Fruit fly (Drosophila melanogaster) whole organism, embryonic: ENCODE data around the gene TbCMF46.

Source experiments
- Atf6 ChIP-seq: fragments of 200-800 bp; sonication (Bioruptor generic); IDR thresholded peaks from 2 replicates; pipeline ENCODE4 v1.3.6; 2022; ENCODE audit warnings: missing biosample characterization, missing genetic modification characterization
- BEAF-32 ChIP-seq: fragments of 200-800 bp; sonication (Bioruptor generic); optimal IDR thresholded peaks from 3 replicates; lab custom pipeline; 2017; ENCODE audit warnings: missing biosample characterization, missing genetic modification characterization, mild to moderate bottlenecking, moderate library complexity, missing genetic modification reagents
- CG12155 ChIP-seq: fragments of 200-800 bp; sonication (Bioruptor generic); optimal IDR thresholded peaks from 3 replicates; lab custom pipeline; 2016; ENCODE audit warnings: missing biosample characterization, missing genetic modification characterization
- CG14860 ChIP-seq: fragments of 200-800 bp; sonication (Bioruptor generic); IDR thresholded peaks from 3 replicates; pipeline ENCODE4 v1.3.6; 2022; ENCODE audit warnings: missing biosample characterization, missing genetic modification characterization; ENCODE audit not compliant: partially characterized antibody
- CG15269 ChIP-seq: fragments of 200-800 bp; sonication (Bioruptor generic); optimal IDR thresholded peaks from 2 replicates; lab custom pipeline; 2018; ENCODE audit warnings: missing biosample characterization, mild to moderate bottlenecking, missing genetic modification characterization, moderate library complexity
- CG15514 ChIP-seq: fragments of 200-800 bp; sonication (Bioruptor generic); optimal IDR thresholded peaks from 3 replicates; lab custom pipeline; 2017; ENCODE audit warnings: missing biosample characterization, missing genetic modification characterization, mild to moderate bottlenecking, moderate library complexity, missing genetic modification reagents
- CG15601 ChIP-seq: fragments of 200-800 bp; sonication (Bioruptor generic); optimal IDR thresholded peaks from 3 replicates; lab custom pipeline; 2019; ENCODE audit warnings: missing biosample characterization, mild to moderate bottlenecking, missing genetic modification characterization, moderate library complexity
- CG16779 ChIP-seq: fragments of 200-800 bp; sonication (Bioruptor generic); IDR thresholded peaks from 2 replicates; pipeline ENCODE4 v1.3.6; 2022; ENCODE audit warnings: missing biosample characterization, missing genetic modification characterization
- CG1792 ChIP-seq: fragments of 200-800 bp; sonication (Bioruptor generic); optimal IDR thresholded peaks from 2 replicates; lab custom pipeline; 2016; ENCODE audit warnings: missing biosample characterization, missing genetic modification characterization
- CG18764 ChIP-seq: fragments of 200-800 bp; sonication (Bioruptor generic); optimal IDR thresholded peaks from 3 replicates; lab custom pipeline; 2016; ENCODE audit warnings: missing biosample characterization, missing genetic modification characterization
- CG2116 ChIP-seq: fragments of 200-800 bp; sonication (Bioruptor generic); optimal IDR thresholded peaks from 3 replicates; lab custom pipeline; 2018; ENCODE audit warnings: missing biosample characterization, mild to moderate bottlenecking, missing genetic modification characterization
- CG30020 ChIP-seq: fragments of 200-800 bp; optimal IDR thresholded peaks from 2 replicates; lab custom pipeline; 2019; ENCODE audit warnings: missing biosample characterization, mild to moderate bottlenecking, missing genetic modification characterization, moderate library complexity
- CG31224 ChIP-seq: fragments of 200-800 bp; sonication (Bioruptor generic); IDR thresholded peaks from 2 replicates; pipeline ENCODE4 v1.3.6; 2022; ENCODE audit warnings: missing biosample characterization, missing genetic modification characterization
- CG32532 ChIP-seq: fragments of 200-800 bp; sonication (Bioruptor generic); IDR thresholded peaks from 2 replicates; pipeline ENCODE4 v1.3.6; 2022; ENCODE audit warnings: missing biosample characterization, missing genetic modification characterization
- CG34224 ChIP-seq: fragments of 200-800 bp; sonication (Bioruptor generic); IDR thresholded peaks from 3 replicates; pipeline ENCODE4 v1.3.6; 2022; ENCODE audit warnings: missing biosample characterization, missing genetic modification characterization; ENCODE audit not compliant: partially characterized antibody
- CG3995 ChIP-seq: fragments of 200-800 bp; sonication (Bioruptor generic); optimal IDR thresholded peaks from 3 replicates; lab custom pipeline; 2016; ENCODE audit warnings: missing biosample characterization, missing genetic modification characterization
- CG4360 ChIP-seq: fragments of 200-800 bp; sonication (Bioruptor generic); IDR thresholded peaks from 2 replicates; pipeline ENCODE4 v1.3.6; 2022; ENCODE audit warnings: missing biosample characterization, missing genetic modification characterization
- CG7357 ChIP-seq: fragments of 200-800 bp; sonication (Bioruptor generic); IDR thresholded peaks from 3 replicates; pipeline ENCODE4 v1.3.6; 2022; ENCODE audit warnings: missing biosample characterization, missing genetic modification characterization
- CG7556 ChIP-seq: fragments of 200-800 bp; sonication (Bioruptor generic); optimal IDR thresholded peaks from 2 replicates; lab custom pipeline; 2017; ENCODE audit warnings: missing biosample characterization, mild to moderate bottlenecking, missing genetic modification characterization
- CG7963 ChIP-seq: fragments of 200-800 bp; sonication (Bioruptor generic); IDR thresholded peaks from 3 replicates; pipeline ENCODE4 v1.3.6; 2022; ENCODE audit warnings: missing biosample characterization, missing genetic modification characterization; ENCODE audit not compliant: partially characterized antibody
- CG8944 ChIP-seq: fragments of 200-800 bp; sonication (Bioruptor generic); optimal IDR thresholded peaks from 3 replicates; lab custom pipeline; 2016; ENCODE audit warnings: missing biosample characterization, missing genetic modification characterization
- CG9817 ChIP-seq: fragments of 200-800 bp; sonication (Bioruptor generic); optimal IDR thresholded peaks from 2 replicates; lab custom pipeline; 2018; ENCODE audit warnings: missing biosample characterization, mild to moderate bottlenecking, missing genetic modification characterization, moderate library complexity
- Dll ChIP-seq: fragments of 200-800 bp; sonication (Bioruptor generic); IDR thresholded peaks from 4 replicates; pipeline ENCODE4 v1.3.6; 2022; ENCODE audit warnings: missing biosample characterization, missing genetic modification characterization; ENCODE audit not compliant: partially characterized antibody
- Doc2 ChIP-seq: fragments of 200-800 bp; sonication (Bioruptor generic); IDR thresholded peaks from 2 replicates; pipeline ENCODE4 v1.3.6; 2022; ENCODE audit warnings: missing biosample characterization, missing genetic modification characterization
- Dp ChIP-seq: fragments of 200-800 bp; sonication (Bioruptor generic); optimal IDR thresholded peaks from 2 replicates; lab custom pipeline; 2018; ENCODE audit warnings: missing biosample characterization, mild to moderate bottlenecking, missing genetic modification characterization, moderate library complexity
- Dref ChIP-seq: fragments of 200-800 bp; sonication (Bioruptor generic); IDR thresholded peaks from 2 replicates; pipeline ENCODE4 v1.3.6; 2022; ENCODE audit warnings: missing biosample characterization, missing genetic modification characterization
- E2f2 ChIP-seq: fragments of 200-800 bp; sonication (Bioruptor generic); IDR thresholded peaks from 2 replicates; pipeline ENCODE4 v1.3.6; 2022; ENCODE audit warnings: missing biosample characterization, missing genetic modification characterization
- ERR ChIP-seq: fragments of 200-800 bp; sonication (Bioruptor generic); optimal IDR thresholded peaks from 2 replicates; lab custom pipeline; 2016; ENCODE audit warnings: missing biosample characterization, missing genetic modification characterization
- H15 ChIP-seq: fragments of 200-800 bp; sonication (Bioruptor generic); IDR thresholded peaks from 3 replicates; pipeline ENCODE4 v1.3.6; 2022; ENCODE audit warnings: missing biosample characterization, missing genetic modification characterization
- HLHmδ ChIP-seq: fragments of 200-800 bp; sonication (Bioruptor generic); optimal IDR thresholded peaks from 2 replicates; lab custom pipeline; 2018; ENCODE audit warnings: missing biosample characterization, mild to moderate bottlenecking, missing genetic modification characterization, moderate library complexity
- Hey ChIP-seq: fragments of 200-800 bp; sonication (Bioruptor generic); optimal IDR thresholded peaks from 3 replicates; lab custom pipeline; 2018; ENCODE audit warnings: missing biosample characterization, mild to moderate bottlenecking, missing genetic modification characterization
- Hmx ChIP-seq: fragments of 200-800 bp; sonication (Bioruptor generic); optimal IDR thresholded peaks from 2 replicates; lab custom pipeline; 2016; ENCODE audit warnings: missing biosample characterization, missing genetic modification characterization
- Ptx1 ChIP-seq: fragments of 200-800 bp; sonication (Bioruptor generic); IDR thresholded peaks from 2 replicates; pipeline ENCODE4 v1.3.6; 2022; ENCODE audit warnings: missing biosample characterization, missing genetic modification characterization
- Scr ChIP-seq: fragments of 200-800 bp; sonication (Bioruptor generic); IDR thresholded peaks from 2 replicates; pipeline ENCODE4 v1.3.6; 2022; ENCODE audit warnings: missing biosample characterization, missing genetic modification characterization; ENCODE audit not compliant: partially characterized antibody
- Sry-δ ChIP-seq: fragments of 200-800 bp; sonication (Bioruptor generic); optimal IDR thresholded peaks from 2 replicates; lab custom pipeline; 2016; ENCODE audit warnings: missing biosample characterization, missing genetic modification characterization
- az2 ChIP-seq: fragments of 200-800 bp; sonication (Bioruptor generic); optimal IDR thresholded peaks from 3 replicates; lab custom pipeline; 2016; ENCODE audit warnings: missing biosample characterization, missing genetic modification characterization
- bcd ChIP-seq: fragments of 200-800 bp; sonication (Bioruptor generic); optimal IDR thresholded peaks from 2 replicates; lab custom pipeline; 2017; ENCODE audit warnings: missing biosample characterization, mild to moderate bottlenecking, missing genetic modification characterization
- cg ChIP-seq: fragments of 200-800 bp; sonication (Bioruptor generic); optimal IDR thresholded peaks from 3 replicates; lab custom pipeline; 2019; ENCODE audit warnings: missing biosample characterization, mild to moderate bottlenecking, missing genetic modification characterization, moderate library complexity
- corto ChIP-seq: fragments of 200-800 bp; sonication (Bioruptor generic); optimal IDR thresholded peaks from 2 replicates; lab custom pipeline; 2016; ENCODE audit warnings: missing biosample characterization, mild to moderate bottlenecking, missing genetic modification characterization, moderate library complexity
- crp ChIP-seq, 2 experiments: fragments of 200-800 bp; sonication (Bioruptor generic); optimal IDR thresholded peaks; 2 replicates in 1 of 2; 3 replicates in 1 of 2; lab custom pipeline; 2017; ENCODE audit warnings: missing biosample characterization in 2 of 2, missing genetic modification characterization in 2 of 2, mild to moderate bottlenecking in 1 of 2, moderate library complexity in 1 of 2
- exex ChIP-seq: fragments of 200-800 bp; sonication (Bioruptor generic); optimal IDR thresholded peaks from 4 replicates; lab custom pipeline; 2018; ENCODE audit warnings: missing biosample characterization, mild to moderate bottlenecking, missing genetic modification characterization, moderate library complexity
- h ChIP-seq: fragments of >200 bp; optimal IDR thresholded peaks from 2 replicates; lab custom pipeline; 2017
- hth ChIP-seq: fragments of >200 bp; optimal IDR thresholded peaks from 2 replicates; lab custom pipeline; 2017; ENCODE audit warnings: inconsistent platforms
- rib ChIP-seq: fragments of 200-800 bp; sonication (Bioruptor generic); IDR thresholded peaks from 2 replicates; pipeline ENCODE4 v1.3.6; 2022; ENCODE audit warnings: missing biosample characterization, missing genetic modification characterization
- seq ChIP-seq: fragments of 200-800 bp; sonication (Bioruptor generic); IDR thresholded peaks from 2 replicates; pipeline ENCODE4 v1.3.6; 2022; ENCODE audit warnings: missing biosample characterization, missing genetic modification characterization
- sisA ChIP-seq: fragments of 200-800 bp; sonication (Bioruptor generic); IDR thresholded peaks from 2 replicates; pipeline ENCODE4 v1.3.6; 2022; ENCODE audit warnings: missing biosample characterization, missing genetic modification characterization
- sna ChIP-seq: fragments of 200-800 bp; sonication (Bioruptor generic); IDR thresholded peaks from 2 replicates; pipeline ENCODE4 v1.3.6; 2022; ENCODE audit warnings: missing biosample characterization, missing genetic modification characterization; ENCODE audit not compliant: partially characterized antibody
- trem ChIP-seq: fragments of 200-800 bp; optimal IDR thresholded peaks from 3 replicates; lab custom pipeline; 2019; ENCODE audit warnings: missing biosample characterization, mild to moderate bottlenecking, missing genetic modification characterization, moderate library complexity
- tx ChIP-seq: fragments of 200-800 bp; sonication (Bioruptor generic); optimal IDR thresholded peaks from 2 replicates; lab custom pipeline; 2016; ENCODE audit warnings: missing biosample characterization, missing genetic modification characterization
- vfl ChIP-seq: fragments of 200-800 bp; sonication (Bioruptor generic); optimal IDR thresholded peaks from 2 replicates; lab custom pipeline; 2016; ENCODE audit warnings: missing biosample characterization, missing genetic modification characterization
- zf30C ChIP-seq: fragments of 200-800 bp; sonication (Bioruptor generic); optimal IDR thresholded peaks from 3 replicates; lab custom pipeline; 2018; ENCODE audit warnings: missing biosample characterization, mild to moderate bottlenecking, missing genetic modification characterization
- zfh2 ChIP-seq: fragments of 200-800 bp; sonication (Bioruptor generic); optimal IDR thresholded peaks from 2 replicates; lab custom pipeline; 2016; ENCODE audit warnings: missing biosample characterization, missing genetic modification characterization

TbCMF46 gene

DNA sequence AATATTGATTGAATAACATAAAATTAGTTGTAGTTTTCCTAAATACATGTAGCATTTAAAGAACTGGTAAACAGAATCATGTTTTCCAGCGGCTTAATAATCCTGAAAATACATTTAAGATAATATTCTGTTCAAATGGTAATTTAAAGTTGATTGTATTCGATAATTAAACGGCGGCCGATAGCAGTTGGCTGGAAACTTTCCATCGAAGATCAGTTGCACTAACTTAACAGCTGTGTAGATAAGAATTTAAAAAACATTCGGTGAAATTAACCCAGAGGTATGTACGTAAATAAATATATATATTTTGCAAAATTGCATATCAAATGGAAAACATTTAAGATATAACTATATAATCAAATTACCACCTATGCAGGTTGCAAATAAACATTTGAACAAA, 4.7 kb downstream of the TbCMF46 start, which contains the start of gene CG4594 (continued):
- no peak for TF ChIP-seq Dll (GFP tag; lab: Robert Waterston, UW)
- no peak for TF ChIP-seq CG15514 (GFP tag; lab: Kevin White, UChicago)
- TF ChIP-seq exex (tag; lab: Kevin White, UChicago) = peak; percentile 22
- TF ChIP-seq CG18764 (GFP tag; lab: Kevin White, UChicago) = no peak
- no peak for TF ChIP-seq CG32532 (GFP tag; lab: Robert Waterston, UW)
- no peak for TF ChIP-seq sna
- TF ChIP-seq seq (GFP tag; lab: Robert Waterston, UW) = no peak
- no peak for TF ChIP-seq CG16779 (GFP tag; lab: Robert Waterston, UW)
- no peak for TF ChIP-seq ERR (GFP tag; lab: Kevin White, UChicago)
- no peak for TF ChIP-seq tx (GFP tag; lab: Kevin White, UChicago)
- peak; percentile 13; the same call in 2 of the 3 replicates for TF ChIP-seq CG7963 (GFP tag; lab: Robert Waterston, UW)
- no peak for TF ChIP-seq Hmx (GFP tag; lab: Kevin White, UChicago)
- peak; percentile 3 for TF ChIP-seq CG2116 (GFP tag; lab: Kevin White, UChicago)
- TF ChIP-seq hth (lab: Kevin White, UChicago) = no peak
- TF ChIP-seq sisA (GFP tag; lab: Robert Waterston, UW) = no peak
- TF ChIP-seq crp (GFP tag; optimal IDR thresholded peaks at IDR 0.05; lab: Kevin White, UChicago) = peak in 1 of 2 experiments; percentile 71
- no peak for TF ChIP-seq h
- no peak for TF ChIP-seq CG9817 (tag; lab: Kevin White, UChicago)
- TF ChIP-seq vfl (GFP tag; lab: Kevin White, UChicago) = no peak
- no peak for TF ChIP-seq bcd (GFP tag; lab: Kevin White, UChicago)
- no peak for TF ChIP-seq Doc2 (GFP tag; lab: Robert Waterston, UW)
- no peak for TF ChIP-seq H15
- no peak for TF ChIP-seq CG12155 (GFP tag; lab: Kevin White, UChicago)
- no peak for TF ChIP-seq zf30C (GFP tag; lab: Kevin White, UChicago)
- 0 out of 3 replicates have a peak, but pooled peaks have one; percentile 28 for TF ChIP-seq CG34224 (GFP tag; lab: Robert Waterston, UW)
- no peak for TF ChIP-seq HLHmδ (GFP tag; lab: Kevin White, UChicago)
- TF ChIP-seq CG14860 (GFP tag; lab: Robert Waterston, UW) = 0 out of 3 replicates have a peak, but pooled peaks have one; percentile 12
- TF ChIP-seq corto = no peak
- TF ChIP-seq CG3995 = no peak
- TF ChIP-seq rib (GFP tag; lab: Robert Waterston, UW) = no peak
- peak; percentile 80 for TF ChIP-seq E2f2 (GFP tag; lab: Robert Waterston, UW)
- no peak for TF ChIP-seq CG1792
- TF ChIP-seq CG15269 = no peak
- no peak for TF ChIP-seq trem (tag; lab: Kevin White, UChicago)
- TF ChIP-seq CG15601 (tag; lab: Kevin White, UChicago) = no peak
- TF ChIP-seq CG7556 = no peak
- TF ChIP-seq BEAF-32 (GFP tag; lab: Kevin White, UChicago) = no peak
- TF ChIP-seq az2 (GFP tag; lab: Kevin White, UChicago) = no peak
- no peak for TF ChIP-seq Ptx1 (GFP tag; lab: Robert Waterston, UW)
- TF ChIP-seq Sry-δ (GFP tag; lab: Kevin White, UChicago) = no peak
- 0 out of 2 replicates have a peak, but pooled peaks have one; percentile 32 for TF ChIP-seq Scr
- no peak for TF ChIP-seq cg (GFP tag; lab: Kevin White, UChicago)
- no peak for TF ChIP-seq CG30020 (tag; lab: Kevin White, UChicago)
- no peak for TF ChIP-seq zfh2 (GFP tag; lab: Kevin White, UChicago)
- peak; percentile 69 for TF ChIP-seq Dp (GFP tag; lab: Kevin White, UChicago)
- no peak for TF ChIP-seq CG4360 (GFP tag; lab: Robert Waterston, UW)
- peak; percentile 66 for TF ChIP-seq Dref (GFP tag; lab: Robert Waterston, UW)
- no peak for TF ChIP-seq Atf6
- no peak for TF ChIP-seq Hey
- no peak for TF ChIP-seq CG7357 (GFP tag; lab: Robert Waterston, UW)
- no peak for TF ChIP-seq CG8944 (GFP tag; lab: Kevin White, UChicago)
- no peak for TF ChIP-seq CG31224 (GFP tag; lab: Robert Waterston, UW)
